Worm (Caenorhabditis elegans): ENCODE results near the gene F55H2.8.

F55H2.8 gene

DNA sequence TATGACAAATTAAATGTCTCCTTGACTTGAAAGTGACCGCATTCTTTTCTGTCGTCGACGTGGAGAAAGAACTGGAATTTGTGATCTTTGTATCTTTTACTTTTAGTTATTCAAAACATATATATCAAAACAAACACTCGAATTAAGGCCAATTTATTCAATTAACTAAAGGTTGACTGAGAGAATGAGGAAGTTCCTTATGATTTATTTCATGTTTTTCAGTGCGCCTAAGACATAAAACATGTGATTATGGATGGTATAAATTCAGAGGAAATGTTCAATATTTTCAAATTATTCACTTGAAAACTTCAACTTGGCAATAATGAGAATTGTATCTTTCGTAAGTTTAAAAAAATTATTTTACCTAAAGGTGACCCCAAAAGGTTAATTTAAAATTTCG lies at the start of gene F55H2.8:
Gene F55H2.8, plus strand, starts transcription at position 301 of the 400 bp plus-strand sequence.
- TF ChIP-seq lsy-12 (tag; optimal IDR thresholded peaks at IDR 0.05) (no peak), aly-2 (tag; optimal IDR thresholded peaks at IDR 0.05) (no peak), egl-5 (tag; optimal IDR thresholded peaks at IDR 0.05) (no peak), nhr-23 (tag; optimal IDR thresholded peaks at IDR 0.05) (peak; percentile 17), elt-3 (tag; optimal IDR thresholded peaks at IDR 0.05) (no peak), unc-39 (tag; optimal IDR thresholded peaks at IDR 0.05) (no peak), nhr-11 (tag; optimal IDR thresholded peaks at IDR 0.05) (no peak)

DNA sequence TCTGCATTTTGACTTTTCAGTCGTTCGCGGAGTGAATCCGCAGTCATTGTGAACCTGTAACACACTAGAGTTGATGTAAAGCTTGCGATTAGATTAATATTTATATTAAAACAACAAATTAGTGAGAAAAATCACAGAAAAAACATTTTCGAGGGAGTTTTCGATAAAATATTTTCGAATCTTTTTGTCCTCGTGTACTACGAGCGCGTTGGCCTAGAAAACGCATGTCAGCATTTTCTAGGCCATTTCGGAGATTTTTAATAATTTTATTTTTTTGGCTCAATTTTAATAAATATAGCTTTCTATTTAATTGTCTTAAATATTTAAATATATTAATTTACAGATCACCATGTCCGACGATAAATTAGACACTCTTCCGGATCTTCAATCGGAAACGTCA lies 48.2 kb upstream of the F55H2.8 start, which contains the start of gene B0464.9:
Gene B0464.9, plus strand, starts transcription at position 344 of the 400 bp plus-strand sequence.
- TF ChIP-seq lsy-12 (tag; optimal IDR thresholded peaks at IDR 0.05) (peak; percentile 21), pqm-1 (tag; optimal IDR thresholded peaks at IDR 0.05) (peak; percentile 42), nhr-43 (tag; optimal IDR thresholded peaks at IDR 0.05; ENCODE audit: poor library complexity, severe bottlenecking) (peak; percentile 77), hmg-11 (tag; optimal IDR thresholded peaks at IDR 0.05) (peak; percentile 8), elt-3 (tag; optimal IDR thresholded peaks at IDR 0.05) (no peak), pha-4 (tag; optimal IDR thresholded peaks at IDR 0.05) (peak; percentile 64), elt-2 (tag; optimal IDR thresholded peaks at IDR 0.05) (peak; percentile 10), ama-1 (optimal IDR thresholded peaks at IDR 0.05) (no peak), lin-15B (tag; optimal IDR thresholded peaks at IDR 0.05) (peak; percentile 79), nhr-23 (tag; optimal IDR thresholded peaks at IDR 0.05) (peak; percentile 66), skn-1 (tag; optimal IDR thresholded peaks at IDR 0.05) (no peak), nfya-1 (tag; optimal IDR thresholded peaks at IDR 0.05; ENCODE audit: insufficient read depth) (peak; percentile 35)

DNA sequence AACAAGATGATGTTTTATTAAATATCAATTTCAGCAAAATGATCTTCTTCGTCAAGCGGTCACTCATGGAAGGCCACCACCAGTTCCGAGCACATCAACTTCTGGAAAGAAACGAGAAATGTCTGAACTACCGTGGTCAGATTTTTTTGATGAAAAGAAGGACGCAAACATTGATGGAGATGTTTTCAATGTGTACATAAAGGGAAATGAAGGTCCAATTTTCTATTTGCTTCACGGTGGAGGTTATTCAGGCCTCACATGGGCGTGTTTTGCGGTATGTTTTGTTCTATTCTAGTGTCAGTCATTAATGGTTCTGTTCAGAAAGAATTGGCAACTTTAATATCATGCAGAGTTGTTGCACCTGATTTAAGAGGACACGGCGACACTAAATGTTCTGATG lies 47.8 kb upstream of the F55H2.8 start, which contains the start of gene B0464.6:
Gene B0464.6, minus strand, starts transcription at position 101 of the 400 bp plus-strand sequence.
- no peak for TF ChIP-seq nhr-237 (tag; optimal IDR thresholded peaks at IDR 0.05)
- TF ChIP-seq egl-5 (tag; optimal IDR thresholded peaks at IDR 0.05) = no peak
- TF ChIP-seq elt-1 (tag; optimal IDR thresholded peaks at IDR 0.05) = no peak
- no peak for TF ChIP-seq hmg-11 (tag; optimal IDR thresholded peaks at IDR 0.05)
- TF ChIP-seq nhr-25 (tag; optimal IDR thresholded peaks at IDR 0.05) = no peak
- TF ChIP-seq zag-1 (tag; optimal IDR thresholded peaks at IDR 0.05) = no peak
- TF ChIP-seq elt-3 (tag; optimal IDR thresholded peaks at IDR 0.05) = no peak
- TF ChIP-seq lsy-12 (tag; optimal IDR thresholded peaks at IDR 0.05) = no peak
- no peak for TF ChIP-seq lin-39 (tag; optimal IDR thresholded peaks at IDR 0.05)
- no peak for TF ChIP-seq egl-27 (tag; optimal IDR thresholded peaks at IDR 0.05)
- no peak for TF ChIP-seq elt-2 (tag; optimal IDR thresholded peaks at IDR 0.05)
- TF ChIP-seq nhr-43 (tag; optimal IDR thresholded peaks at IDR 0.05; ENCODE audit: poor library complexity, severe bottlenecking) = no peak
- TF ChIP-seq ztf-11 (tag; optimal IDR thresholded peaks at IDR 0.05) = no peak
- no peak for TF ChIP-seq aly-2 (tag; optimal IDR thresholded peaks at IDR 0.05)

DNA sequence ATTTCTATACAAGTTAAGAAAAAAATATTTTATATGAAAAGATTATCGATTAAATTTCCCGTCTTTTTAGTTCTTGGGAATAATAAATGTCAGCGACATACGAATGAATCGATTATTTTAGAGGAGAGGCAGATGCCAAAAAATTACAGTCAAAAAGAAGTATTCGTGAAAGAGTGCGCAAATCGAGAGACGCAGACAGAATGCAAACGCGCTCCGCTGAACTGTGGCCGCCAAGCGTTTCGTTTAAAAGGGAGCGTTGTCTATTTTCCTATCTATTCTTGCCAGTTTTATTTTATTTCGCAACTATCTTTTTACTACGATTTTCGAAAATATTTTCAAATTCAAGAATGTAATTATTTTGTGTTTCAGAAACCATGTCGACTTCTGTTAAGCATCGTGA lies 46.6 kb upstream of the F55H2.8 start, which contains the start of gene baf-1:
Gene baf-1, plus strand, starts transcription at position 370 of the 400 bp plus-strand sequence.
- peak; percentile 51 for TF ChIP-seq snpc-4 (tag; optimal IDR thresholded peaks at IDR 0.05)
- peak; percentile 27 for TF ChIP-seq hmg-11 (tag; optimal IDR thresholded peaks at IDR 0.05)
- TF ChIP-seq ceh-9 (tag; optimal IDR thresholded peaks at IDR 0.05) = no peak
- no peak for TF ChIP-seq ceh-16 (tag; optimal IDR thresholded peaks at IDR 0.05)
- TF ChIP-seq elt-3 (tag; optimal IDR thresholded peaks at IDR 0.05) = no peak
- peak; percentile 68 for TF ChIP-seq nhr-23 (tag; optimal IDR thresholded peaks at IDR 0.05)
- peak; percentile 84 for TF ChIP-seq pha-4 (tag; optimal IDR thresholded peaks at IDR 0.05)
- no peak for TF ChIP-seq lsy-12 (tag; optimal IDR thresholded peaks at IDR 0.05)
- TF ChIP-seq ztf-11 (tag; optimal IDR thresholded peaks at IDR 0.05) = no peak
- no peak for TF ChIP-seq fkh-10 (GFP tag; optimal IDR thresholded peaks at IDR 0.05)
- TF ChIP-seq skn-1 (tag; optimal IDR thresholded peaks at IDR 0.05) = peak; percentile 30
- no peak for TF ChIP-seq ZK546.5 (tag; optimal IDR thresholded peaks at IDR 0.05)
- TF ChIP-seq nhr-28 (tag; optimal IDR thresholded peaks at IDR 0.05) = no peak
- TF ChIP-seq nhr-67 (tag; optimal IDR thresholded peaks at IDR 0.05) = no peak
- TF ChIP-seq eor-1 (tag; optimal IDR thresholded peaks at IDR 0.05) = no peak
- TF ChIP-seq ztf-4 (tag; optimal IDR thresholded peaks at IDR 0.05) = no peak
- peak; percentile 12 for TF ChIP-seq ama-1 (optimal IDR thresholded peaks at IDR 0.05)
- TF ChIP-seq jun-1 (tag; optimal IDR thresholded peaks at IDR 0.05) = peak; percentile 27
- TF ChIP-seq nfya-1 (tag; optimal IDR thresholded peaks at IDR 0.05; ENCODE audit: insufficient read depth) = peak; percentile 70
- TF ChIP-seq egl-27 (tag; optimal IDR thresholded peaks at IDR 0.05) = no peak
- TF ChIP-seq nhr-12 (tag; optimal IDR thresholded peaks at IDR 0.05) = no peak
- TF ChIP-seq unc-62 (GFP tag; optimal IDR thresholded peaks at IDR 0.05) = no peak
- TF ChIP-seq elt-2 (tag; optimal IDR thresholded peaks at IDR 0.05) = peak; percentile 50
- peak; percentile 49 for TF ChIP-seq nhr-43 (tag; optimal IDR thresholded peaks at IDR 0.05; ENCODE audit: poor library complexity, severe bottlenecking)
- peak; percentile 13 for TF ChIP-seq lin-39 (tag; optimal IDR thresholded peaks at IDR 0.05)
- peak; percentile 51 for TF ChIP-seq ceh-28 (tag; optimal IDR thresholded peaks at IDR 0.05)
- TF ChIP-seq ceh-82 (tag; optimal IDR thresholded peaks at IDR 0.05) = no peak
- no peak for TF ChIP-seq sea-2 (GFP tag; optimal IDR thresholded peaks at IDR 0.05)
- TF ChIP-seq mml-1 (tag; optimal IDR thresholded peaks at IDR 0.05) = no peak
- TF ChIP-seq fkh-2 (tag; optimal IDR thresholded peaks at IDR 0.05) = no peak
- TF ChIP-seq lin-15B (tag; optimal IDR thresholded peaks at IDR 0.05) = peak; percentile 78
- TF ChIP-seq unc-39 (tag; optimal IDR thresholded peaks at IDR 0.05) = no peak
- no peak for TF ChIP-seq nhr-11 (tag; optimal IDR thresholded peaks at IDR 0.05)
- TF ChIP-seq nhr-76 (tag; optimal IDR thresholded peaks at IDR 0.05) = no peak
- no peak for TF ChIP-seq tbx-2 (tag; optimal IDR thresholded peaks at IDR 0.05)
- TF ChIP-seq fos-1 (tag; optimal IDR thresholded peaks at IDR 0.05) = no peak
- no peak for TF ChIP-seq mdl-1 (tag; optimal IDR thresholded peaks at IDR 0.05)
- no peak for TF ChIP-seq zag-1 (tag; optimal IDR thresholded peaks at IDR 0.05)

All from whole organism, L3 larva.